Fruit fly (Drosophila melanogaster) whole organism, embryonic: ENCODE measurements around the gene sr.
A peak's percentile ranks its signal among the peaks of the same experiment; 100 is the strongest.

Experiments
- Ada2b ChIP-seq: fragments of 200-800 bp; sonication (Bioruptor generic); IDR thresholded peaks from 2 replicates; pipeline ENCODE4 v1.3.6; 2022; ENCODE audit warnings: missing biosample characterization, missing genetic modification characterization
- Awh ChIP-seq: fragments of 200-800 bp; sonication (Bioruptor generic); IDR thresholded peaks from 2 replicates; pipeline ENCODE4, ENCODE4 v1.3.6; 2022; ENCODE audit warnings: missing biosample characterization, missing genetic modification characterization
- BEAF-32 ChIP-seq: fragments of 200-800 bp; sonication (Bioruptor generic); optimal IDR thresholded peaks from 3 replicates; lab custom pipeline; 2017; ENCODE audit warnings: missing biosample characterization, missing genetic modification characterization, mild to moderate bottlenecking, moderate library complexity, missing genetic modification reagents
- Blimp-1 ChIP-seq: fragments of 200-800 bp; sonication (Bioruptor generic); optimal IDR thresholded peaks from 3 replicates; lab custom pipeline; 2018; ENCODE audit warnings: missing biosample characterization, missing genetic modification characterization, mild to moderate bottlenecking, moderate library complexity, missing genetic modification reagents
- CG11504 ChIP-seq: fragments of 200-800 bp; sonication (Bioruptor generic); optimal IDR thresholded peaks from 3 replicates; lab custom pipeline; 2019; ENCODE audit warnings: missing biosample characterization, mild to moderate bottlenecking, missing genetic modification characterization, moderate library complexity
- CG11695 ChIP-seq: fragments of 200-800 bp; sonication (Bioruptor generic); IDR thresholded peaks from 3 replicates; pipeline ENCODE4 v1.3.6; 2022; ENCODE audit warnings: missing biosample characterization, missing genetic modification characterization
- CG11696 ChIP-seq: fragments of 200-800 bp; sonication (Bioruptor generic); IDR thresholded peaks from 2 replicates; pipeline ENCODE4 v1.3.6; 2022; ENCODE audit warnings: missing biosample characterization, missing genetic modification characterization
- CG14441 ChIP-seq: fragments of 200-800 bp; sonication (Bioruptor generic); IDR thresholded peaks from 2 replicates; pipeline ENCODE4 v1.3.6; 2022; ENCODE audit warnings: missing biosample characterization, missing genetic modification characterization
- CG17359 ChIP-seq: fragments of 200-800 bp; sonication (Bioruptor generic); optimal IDR thresholded peaks from 3 replicates; lab custom pipeline; 2018; ENCODE audit warnings: missing biosample characterization, mild to moderate bottlenecking, missing genetic modification characterization, moderate library complexity
- CG17361 ChIP-seq: fragments of 200-800 bp; sonication (Bioruptor generic); IDR thresholded peaks from 3 replicates; pipeline ENCODE4 v1.3.6; 2022; ENCODE audit warnings: missing biosample characterization, missing genetic modification characterization
- CG1792 ChIP-seq: fragments of 200-800 bp; sonication (Bioruptor generic); optimal IDR thresholded peaks from 2 replicates; lab custom pipeline; 2016; ENCODE audit warnings: missing biosample characterization, missing genetic modification characterization
- CG30403 ChIP-seq: fragments of 200-800 bp; sonication (Bioruptor generic); optimal IDR thresholded peaks from 3 replicates; lab custom pipeline; 2016; ENCODE audit warnings: missing biosample characterization, missing genetic modification characterization
- CG32532 ChIP-seq: fragments of 200-800 bp; sonication (Bioruptor generic); IDR thresholded peaks from 2 replicates; pipeline ENCODE4 v1.3.6; 2022; ENCODE audit warnings: missing biosample characterization, missing genetic modification characterization
- CG6689 ChIP-seq: fragments of 200-800 bp; sonication (Bioruptor generic); IDR thresholded peaks from 2 replicates; pipeline ENCODE4 v1.3.6; 2022; ENCODE audit warnings: missing biosample characterization, missing genetic modification characterization
- CoRest ChIP-seq: fragments of 200-800 bp; sonication (Bioruptor generic); optimal IDR thresholded peaks from 3 replicates; lab custom pipeline; 2018; ENCODE audit warnings: missing biosample characterization, mild to moderate bottlenecking, missing genetic modification characterization, moderate library complexity
- HLH3B ChIP-seq: fragments of 200-800 bp; sonication (Bioruptor generic); IDR thresholded peaks from 2 replicates; pipeline ENCODE4 v1.3.6; 2022; ENCODE audit warnings: missing biosample characterization, missing genetic modification characterization
- Hmr ChIP-seq: fragments of 200-800 bp; sonication (Bioruptor generic); optimal IDR thresholded peaks from 3 replicates; lab custom pipeline; 2017; ENCODE audit warnings: mild to moderate bottlenecking, missing biosample characterization, missing genetic modification reagents, missing genetic modification characterization
- Hr51 ChIP-seq, 2 experiments: fragments of 200-800 bp; sonication (Bioruptor generic); optimal IDR thresholded peaks; 2 replicates in 1 of 2; 3 replicates in 1 of 2; lab custom pipeline; 2016 to 2018; ENCODE audit warnings: missing biosample characterization in 2 of 2, missing genetic modification characterization in 2 of 2, mild to moderate bottlenecking in 1 of 2, moderate library complexity in 1 of 2
- Ptx1 ChIP-seq: fragments of 200-800 bp; sonication (Bioruptor generic); IDR thresholded peaks from 2 replicates; pipeline ENCODE4 v1.3.6; 2022; ENCODE audit warnings: missing biosample characterization, missing genetic modification characterization
- Xbp1 ChIP-seq: fragments of 200-800 bp; sonication (Bioruptor generic); optimal IDR thresholded peaks from 3 replicates; lab custom pipeline; 2016; ENCODE audit warnings: missing biosample characterization, mild to moderate bottlenecking, missing genetic modification characterization
- Xrp1 ChIP-seq: fragments of 200-800 bp; sonication (Bioruptor generic); IDR thresholded peaks from 2 replicates; pipeline ENCODE4 v1.3.6; 2022; ENCODE audit warnings: missing biosample characterization, missing genetic modification characterization
- az2 ChIP-seq: fragments of 200-800 bp; sonication (Bioruptor generic); optimal IDR thresholded peaks from 3 replicates; lab custom pipeline; 2016; ENCODE audit warnings: missing biosample characterization, missing genetic modification characterization
- dati ChIP-seq: fragments of 200-800 bp; sonication (Bioruptor generic); IDR thresholded peaks from 2 replicates; pipeline ENCODE4 v1.3.6; 2022; ENCODE audit warnings: missing biosample characterization, missing genetic modification characterization
- dmrt99B ChIP-seq: fragments of 200-800 bp; sonication (Bioruptor generic); optimal IDR thresholded peaks from 2 replicates; lab custom pipeline; 2018; ENCODE audit warnings: missing biosample characterization, mild to moderate bottlenecking, missing genetic modification characterization, moderate library complexity
- ems ChIP-seq: fragments of 200-800 bp; sonication (Bioruptor generic); optimal IDR thresholded peaks from 3 replicates; lab custom pipeline; 2016; ENCODE audit warnings: missing biosample characterization, missing genetic modification characterization
- fd64A ChIP-seq: fragments of 200-800 bp; sonication (Bioruptor generic); optimal IDR thresholded peaks from 3 replicates; lab custom pipeline; 2018; ENCODE audit warnings: missing biosample characterization, mild to moderate bottlenecking, missing genetic modification characterization
- gcm ChIP-seq: fragments of 200-800 bp; sonication (Bioruptor generic); optimal IDR thresholded peaks from 2 replicates; lab custom pipeline; 2019; ENCODE audit warnings: missing biosample characterization, mild to moderate bottlenecking, missing genetic modification characterization, moderate library complexity
- hb ChIP-seq: fragments of 200-800 bp; sonication (Bioruptor generic); IDR thresholded peaks from 3 replicates; pipeline ENCODE4 v1.3.6; 2022; ENCODE audit warnings: missing biosample characterization, missing genetic modification characterization; ENCODE audit not compliant: partially characterized antibody
- lmd ChIP-seq: fragments of 200-800 bp; sonication (Bioruptor generic); IDR thresholded peaks from 2 replicates; pipeline ENCODE4 v1.3.6; 2022; ENCODE audit warnings: missing biosample characterization, missing genetic modification characterization
- nmo ChIP-seq: fragments of 200-800 bp; sonication (Bioruptor generic); optimal IDR thresholded peaks from 2 replicates; lab custom pipeline; 2018; ENCODE audit warnings: missing biosample characterization, mild to moderate bottlenecking, missing genetic modification characterization, moderate library complexity
- row ChIP-seq: fragments of 200-800 bp; sonication (Bioruptor generic); IDR thresholded peaks from 3 replicates; pipeline ENCODE4 v1.3.6; 2022; ENCODE audit warnings: missing biosample characterization, missing genetic modification characterization
- sens ChIP-seq: fragments of 200-800 bp; sonication (Bioruptor generic); peaks from one replicate; lab custom pipeline; 2016; ENCODE audit warnings: missing biosample characterization, missing genetic modification characterization
- sob ChIP-seq: fragments of 200-800 bp; sonication (Bioruptor generic); IDR thresholded peaks from 2 replicates; pipeline ENCODE4 v1.3.6; 2022; ENCODE audit warnings: missing biosample characterization, missing genetic modification characterization
- sr ChIP-seq: fragments of 200-800 bp; sonication (Bioruptor generic); IDR thresholded peaks from 3 replicates; pipeline ENCODE4 v1.3.6; 2022; ENCODE audit warnings: missing biosample characterization, missing genetic modification characterization
- ssp ChIP-seq: fragments of 200-800 bp; sonication (Bioruptor generic); IDR thresholded peaks from 2 replicates; pipeline ENCODE4 v1.3.6; 2022; ENCODE audit warnings: missing biosample characterization, missing genetic modification characterization
- tx ChIP-seq: fragments of 200-800 bp; sonication (Bioruptor generic); optimal IDR thresholded peaks from 2 replicates; lab custom pipeline; 2016; ENCODE audit warnings: missing biosample characterization, missing genetic modification characterization
- vvl ChIP-seq: fragments of 200-800 bp; sonication (Bioruptor generic); IDR thresholded peaks from 2 replicates; pipeline ENCODE4 v1.3.6; 2022; ENCODE audit warnings: missing biosample characterization, missing genetic modification characterization

Gene sr

DNA sequence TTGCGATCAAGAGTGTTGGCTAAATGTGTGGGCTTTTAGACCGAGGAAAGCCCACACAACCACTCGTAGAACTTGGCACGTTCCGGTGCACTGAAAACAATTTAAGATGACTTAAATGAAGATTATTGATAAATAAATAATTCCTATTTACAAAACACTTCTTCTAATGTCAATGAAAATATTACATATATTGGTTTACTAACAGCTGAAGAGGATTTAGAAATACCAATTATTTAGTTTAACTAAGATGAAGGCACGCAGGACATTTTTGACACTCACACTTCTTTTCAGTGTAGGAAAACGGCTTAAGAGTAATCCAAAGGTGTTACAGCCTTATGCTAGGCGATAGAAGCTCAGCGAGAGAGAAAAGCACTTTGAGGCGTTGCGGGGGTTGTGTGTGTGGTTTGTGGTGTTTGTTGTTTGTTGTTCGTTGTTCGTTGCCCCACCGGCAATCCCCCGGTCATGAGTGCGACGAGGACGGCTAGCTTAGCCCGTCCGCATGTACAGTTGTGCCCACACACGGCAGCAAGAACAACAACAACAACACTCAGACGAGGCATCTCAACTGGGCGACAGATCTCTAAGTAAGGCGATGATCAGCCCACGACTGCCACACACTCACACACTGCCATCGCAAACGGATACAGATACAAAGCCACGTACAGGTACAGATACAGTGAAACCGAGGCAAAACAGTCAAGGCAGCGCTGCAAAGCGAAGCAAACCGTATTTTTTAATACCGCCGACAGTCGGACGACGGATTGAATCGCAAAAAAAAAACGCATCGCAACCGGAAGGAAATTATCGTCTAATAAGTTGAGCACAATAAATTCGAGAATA is at the start of gene sr (continued):
- TF ChIP-seq CoRest, result peak; percentile 29
- TF ChIP-seq dati (GFP tag; lab: Robert Waterston, UW), result no peak
- TF ChIP-seq Hr51 (GFP tag; optimal IDR thresholded peaks at IDR 0.05; lab: Kevin White, UChicago), result peak in 1 of 2 experiments; percentile 44
- no peak for TF ChIP-seq CG1792
- TF ChIP-seq sens (GFP tag; lab: Kevin White, UChicago), result peak; percentile 56
- 0 out of 2 replicates have a peak, but pooled peaks have one; percentile 16 for TF ChIP-seq vvl (GFP tag; lab: Robert Waterston, UW)
- TF ChIP-seq dmrt99B, result peak; percentile 43
- TF ChIP-seq Blimp-1 (GFP tag; lab: Kevin White, UChicago), result peak; percentile 15
- peak; percentile 3 for TF ChIP-seq CG17359 (tag; lab: Kevin White, UChicago)
- peak; percentile 32; the same call in 1 of the 2 replicates for TF ChIP-seq lmd (GFP tag; lab: Robert Waterston, UW)
- 0 out of 2 replicates have a peak, but pooled peaks have one; percentile 19 for TF ChIP-seq HLH3B (GFP tag; lab: Robert Waterston, UW)
- 0 out of 2 replicates have a peak, but pooled peaks have one; percentile 47 for TF ChIP-seq CG32532 (GFP tag; lab: Robert Waterston, UW)
- 0 out of 2 replicates have a peak, but pooled peaks have one; percentile 7 for TF ChIP-seq CG14441
- 0 out of 3 replicates have a peak, but pooled peaks have one; percentile 12 for TF ChIP-seq CG17361 (GFP tag; lab: Robert Waterston, UW)
- peak; percentile 25 for TF ChIP-seq Hmr
- peak; percentile 37 for TF ChIP-seq CG11504 (tag; lab: Kevin White, UChicago)
- peak; percentile 5 for TF ChIP-seq Xbp1
- peak; percentile 17 for TF ChIP-seq CG30403 (GFP tag; lab: Kevin White, UChicago)
- TF ChIP-seq Xrp1 (GFP tag; lab: Robert Waterston, UW), result peak; percentile 58; the same call in 1 of the 2 replicates
- TF ChIP-seq nmo (GFP tag; lab: Kevin White, UChicago), result peak; percentile 13
- TF ChIP-seq CG11695, result peak; percentile 58; the same call in 2 of the 3 replicates
- TF ChIP-seq ssp (GFP tag; lab: Robert Waterston, UW), result no peak
- TF ChIP-seq Ptx1 (GFP tag; lab: Robert Waterston, UW), result peak; percentile 36
- peak; percentile 44; the same call in 2 of the 3 replicates for TF ChIP-seq row (GFP tag; lab: Robert Waterston, UW)
- TF ChIP-seq BEAF-32 (GFP tag; lab: Kevin White, UChicago), result no peak
- TF ChIP-seq CG6689 (GFP tag; lab: Robert Waterston, UW), result peak; percentile 22; the same call in 1 of the 2 replicates
- TF ChIP-seq sob, result no peak
- no peak for TF ChIP-seq hb (GFP tag; lab: Robert Waterston, UW)
- TF ChIP-seq ems, result no peak

DNA sequence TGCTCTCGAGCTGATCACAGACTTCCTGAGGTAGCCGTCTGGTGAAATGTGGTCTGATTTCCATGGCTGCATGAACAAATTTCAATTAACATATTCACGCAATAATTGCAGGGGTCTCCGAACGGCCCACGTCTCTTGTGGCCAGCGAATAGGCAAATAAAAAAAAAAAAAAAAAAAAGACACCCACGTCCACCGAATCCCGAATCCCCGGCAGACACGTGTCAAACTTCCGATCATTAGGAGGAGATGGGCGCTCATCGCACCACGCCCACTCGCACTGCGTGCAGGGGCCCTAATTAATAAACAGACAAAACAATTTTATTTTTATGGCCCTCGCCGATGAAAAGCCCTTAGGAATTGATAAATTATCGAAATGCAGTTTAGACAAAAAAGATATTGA is 47.0 kb upstream of the sr start:
- TF ChIP-seq hb (GFP tag; lab: Robert Waterston, UW), result 0 out of 3 replicates have a peak, but pooled peaks have one; percentile 24
- TF ChIP-seq Ada2b (GFP tag; lab: Robert Waterston, UW), result no peak
- TF ChIP-seq fd64A (GFP tag; lab: Kevin White, UChicago), result no peak
- no peak for TF ChIP-seq az2 (GFP tag; lab: Kevin White, UChicago)
- TF ChIP-seq Awh (GFP tag; lab: Robert Waterston, UW), result 0 out of 2 replicates have a peak, but pooled peaks have one; percentile 10
- peak; percentile 9 for TF ChIP-seq gcm
- TF ChIP-seq tx (GFP tag; lab: Kevin White, UChicago), result no peak
- TF ChIP-seq sr (GFP tag; lab: Robert Waterston, UW), result peak; percentile 92
- TF ChIP-seq CG11696 (GFP tag; lab: Robert Waterston, UW), result no peak
- TF ChIP-seq nmo (GFP tag; lab: Kevin White, UChicago), result no peak
